Worm (Caenorhabditis elegans) whole organism, mixed stage, embryonic: ENCODE results near the gene his-71.

Experiments used
- ceh-83 ChIP-seq: fragments of 200-800 bp; sonication (Bioruptor generic); optimal IDR thresholded peaks from 2 replicates; lab custom pipeline; 2018; ENCODE audit warnings: mild to moderate bottlenecking, missing genetic modification characterization, missing compliant biosample characterization
- ces-1 ChIP-seq: fragments of 150-350 bp; optimal IDR thresholded peaks from 2 replicates; lab custom pipeline; 2014; ENCODE audit warnings: missing biosample characterization, missing genetic modification reagents, missing genetic modification characterization
- nhr-28 ChIP-seq: fragments of 150-350 bp; optimal IDR thresholded peaks from 2 replicates; lab custom pipeline; 2014; ENCODE audit warnings: missing biosample characterization, missing genetic modification characterization
- pha-4 ChIP-seq: fragments of 150-350 bp; optimal IDR thresholded peaks from 2 replicates; lab custom pipeline; 2018; ENCODE audit warnings: missing biosample characterization, missing genetic modification reagents, missing genetic modification characterization
- snpc-4 ChIP-seq: fragments of 150-350 bp; optimal IDR thresholded peaks from 2 replicates; lab custom pipeline; 2014; ENCODE audit warnings: missing biosample characterization, missing genetic modification characterization
- sptf-1 ChIP-seq: sonication (generic microtip); optimal IDR thresholded peaks from 2 replicates; lab custom pipeline; 2017; ENCODE audit warnings: mild to moderate bottlenecking, missing genetic modification characterization, moderate library complexity, missing compliant biosample characterization
- tbx-8 ChIP-seq: fragments of 200-800 bp; sonication (Bioruptor generic); optimal IDR thresholded peaks from 2 replicates; lab custom pipeline; 2018; ENCODE audit warnings: mild to moderate bottlenecking, missing genetic modification characterization, moderate library complexity, missing compliant biosample characterization
- unc-39 ChIP-seq: fragments of 150-350 bp; optimal IDR thresholded peaks from 2 replicates; lab custom pipeline; 2014; ENCODE audit warnings: missing biosample characterization, missing genetic modification characterization
- unc-62 ChIP-seq: fragments of 150-350 bp; optimal IDR thresholded peaks from 2 replicates; lab custom pipeline; 2014; ENCODE audit warnings: missing biosample characterization, missing genetic modification reagents, missing genetic modification characterization
- ztf-11 ChIP-seq: fragments of 150-350 bp; optimal IDR thresholded peaks from 2 replicates; lab custom pipeline; 2014; ENCODE audit warnings: missing biosample characterization, missing genetic modification characterization

DNA sequence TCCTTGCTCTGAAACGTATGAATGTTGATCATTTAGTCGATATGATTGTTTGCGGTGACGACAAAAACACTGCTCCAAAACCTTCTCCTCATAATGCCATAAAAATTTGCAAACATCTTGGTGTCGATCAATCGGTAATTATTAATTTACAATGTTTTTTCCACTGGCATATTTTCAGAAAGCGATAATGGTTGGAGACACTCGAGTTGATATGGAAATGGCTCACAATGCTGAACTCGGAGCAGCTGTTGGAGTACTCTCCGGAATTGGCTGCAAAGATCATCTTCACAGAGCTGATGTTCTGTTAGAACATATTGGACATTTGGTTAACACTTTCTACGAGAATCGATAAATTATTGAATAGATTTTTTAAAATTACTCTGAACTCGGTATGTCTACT is 6.6 kb upstream of the his-71 start:
- TF ChIP-seq unc-62 (GFP tag; lab: Kevin White, UChicago) (no peak), tbx-8 (GFP tag; lab: Kevin White, UChicago) (no peak), ces-1 (GFP tag; lab: Kevin White, UChicago) (no peak), nhr-28 (tag; lab: Kevin White, UChicago) (no peak), ztf-11 (no peak), unc-39 (tag; lab: Kevin White, UChicago) (no peak), pha-4 (tag; lab: Kevin White, UChicago) (no peak), sptf-1 (tag; lab: Kevin White, UChicago) (no peak), snpc-4 (tag; lab: Kevin White, UChicago) (no peak), ceh-83 (GFP tag; lab: Kevin White, UChicago) (no peak)
